Worm (Caenorhabditis elegans): ENCODE measurements around the gene str-148.

DNA sequence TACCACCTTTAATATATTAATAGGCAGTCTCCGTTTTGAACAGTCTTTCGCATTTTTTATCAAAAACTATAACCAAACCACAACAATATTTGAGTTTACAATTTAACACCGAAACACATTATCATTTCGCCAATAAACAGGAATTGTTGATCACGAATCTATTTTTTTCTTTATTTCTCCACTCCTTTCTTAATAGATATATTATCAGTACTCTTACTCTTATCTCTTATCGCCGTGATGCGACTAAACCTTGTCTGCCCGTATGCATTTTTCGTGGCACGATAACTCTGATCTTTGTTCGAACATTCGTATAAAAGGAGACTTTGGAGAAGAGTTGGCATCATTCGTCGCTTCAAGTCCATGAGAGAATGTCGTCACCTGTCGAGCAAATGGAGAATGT lies 11.1 kb downstream of the str-148 start:
- TF ChIP-seq pqm-1 (tag; optimal IDR thresholded peaks at IDR 0.05) (peak; percentile 85), ztf-4 (tag; optimal IDR thresholded peaks at IDR 0.05) (no peak), mdl-1 (tag; optimal IDR thresholded peaks at IDR 0.05) (no peak), fkh-10 (GFP tag; optimal IDR thresholded peaks at IDR 0.05) (no peak), nhr-25 (tag; optimal IDR thresholded peaks at IDR 0.05) (no peak), unc-39 (tag; optimal IDR thresholded peaks at IDR 0.05) (no peak), nhr-23 (tag; optimal IDR thresholded peaks at IDR 0.05) (no peak), tbx-2 (tag; optimal IDR thresholded peaks at IDR 0.05) (no peak), ceh-28 (tag; optimal IDR thresholded peaks at IDR 0.05) (no peak), ceh-9 (tag; optimal IDR thresholded peaks at IDR 0.05) (no peak), ceh-82 (tag; optimal IDR thresholded peaks at IDR 0.05) (no peak), jun-1 (tag; optimal IDR thresholded peaks at IDR 0.05) (peak; percentile 44), skn-1 (tag; optimal IDR thresholded peaks at IDR 0.05) (no peak)

All from whole organism, L3 larva.